Fruit fly (Drosophila melanogaster): ENCODE measurements around the gene Osi14.

dm6 chr3R:6315078-6315477, 16.1 kb downstream of the Osi14 start:
- no peak for TF ChIP-seq psq (optimal IDR thresholded peaks at IDR 0.05)
- TF ChIP-seq insv (optimal IDR thresholded peaks at IDR 0.05) = no peak
- no peak for TF ChIP-seq Myc (optimal IDR thresholded peaks at IDR 0.05)
- TF ChIP-seq h (optimal IDR thresholded peaks at IDR 0.05) = no peak
- TF ChIP-seq ttk (optimal IDR thresholded peaks at IDR 0.05) = no peak
- TF ChIP-seq Sin3A (optimal IDR thresholded peaks at IDR 0.05) = no peak

All from Kc167 (cell line).